Worm (Caenorhabditis elegans) whole organism, early embryonic: ENCODE data around the gene K10F12.7.

ENCODE experiments used
- B0310.2 ChIP-seq: sonication (generic microtip); optimal IDR thresholded peaks from 2 replicates; lab custom pipeline; 2016; ENCODE audit warnings: mild to moderate bottlenecking, missing genetic modification characterization, missing compliant biosample characterization
- aly-1 ChIP-seq: sonication (generic microtip); optimal IDR thresholded peaks from 2 replicates; lab custom pipeline; 2016; ENCODE audit warnings: missing genetic modification characterization, missing compliant biosample characterization
- ama-1 ChIP-seq: fragments of 150-350 bp; optimal IDR thresholded peaks from 2 replicates; lab custom pipeline; 2014
- ceh-36 ChIP-seq: sonication (generic microtip); optimal IDR thresholded peaks from 2 replicates; lab custom pipeline; 2016; ENCODE audit warnings: missing genetic modification characterization, inconsistent platforms, missing compliant biosample characterization
- hmg-4 ChIP-seq: fragments of 200-800 bp; sonication (Bioruptor generic); optimal IDR thresholded peaks from 2 replicates; lab custom pipeline; 2018; ENCODE audit warnings: mild to moderate bottlenecking, missing genetic modification characterization, missing compliant biosample characterization
- scrt-1 ChIP-seq: fragments of 200-800 bp; sonication (Bioruptor generic); IDR thresholded peaks from 2 replicates; pipeline ENCODE4 v1.3.6; 2022; ENCODE audit warnings: missing genetic modification characterization, missing compliant biosample characterization

DNA sequence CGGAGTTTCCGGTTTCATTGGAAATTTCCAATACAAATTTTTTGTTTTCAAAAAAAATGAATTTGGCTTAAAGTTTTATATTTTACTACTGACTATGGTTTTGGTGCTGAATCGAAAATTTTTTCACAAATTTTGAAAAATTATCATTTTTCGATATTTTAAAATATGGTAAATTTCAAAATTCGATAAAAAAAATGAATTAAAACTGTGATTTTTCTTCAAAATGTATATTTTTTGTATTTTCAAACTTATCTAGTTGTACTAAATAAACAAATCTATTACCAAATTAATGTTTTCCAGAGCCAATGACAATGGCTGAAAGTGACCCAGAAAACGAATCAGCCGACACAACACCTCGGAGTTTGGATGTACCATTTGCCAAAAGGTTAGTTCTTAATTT, 16.7 kb downstream of the K10F12.7 start, which contains the start of gene pll-1:
- TF ChIP-seq B0310.2 (tag; lab: Kevin White, UChicago) (no peak), ama-1 (no peak), hmg-4 (GFP tag; lab: Kevin White, UChicago) (no peak), scrt-1 (GFP tag; lab: Robert Waterston, UW) (no peak), aly-1 (tag; lab: Kevin White, UChicago) (no peak), ceh-36 (tag; lab: Kevin White, UChicago) (no peak)
